Worm (Caenorhabditis elegans): Measurements from ENCODE around the gene skp-1.

DNA sequence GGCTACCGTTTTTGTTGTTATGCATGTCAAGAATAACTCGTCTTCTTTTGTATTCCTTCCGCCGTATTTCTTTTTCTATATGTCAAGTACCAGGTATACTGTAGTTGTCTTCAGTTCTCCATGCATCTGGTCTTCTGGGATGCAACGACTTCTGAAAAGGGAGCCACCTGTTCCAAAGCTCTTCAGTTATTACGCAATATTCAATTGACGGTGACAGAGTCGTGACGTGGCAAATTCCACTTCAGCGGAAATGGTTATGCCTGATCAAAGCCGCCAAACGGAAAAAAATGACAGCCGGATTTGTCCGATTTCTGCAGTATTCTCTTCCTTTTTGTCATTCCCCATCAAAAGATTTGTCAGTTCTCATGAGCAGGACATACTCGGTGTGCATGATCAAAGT lies 11.2 kb downstream of the skp-1 start:
- TF ChIP-seq F13C5.2 (tag; optimal IDR thresholded peaks at IDR 0.05) = no peak
- TF ChIP-seq pes-1 (GFP tag; IDR thresholded peaks at IDR 0.05) = no peak
- TF ChIP-seq aly-1 (tag; optimal IDR thresholded peaks at IDR 0.05) = no peak
- TF ChIP-seq ets-7 (tag; optimal IDR thresholded peaks at IDR 0.05) = no peak
- TF ChIP-seq ama-1 (optimal IDR thresholded peaks at IDR 0.05) = no peak
- no peak for TF ChIP-seq sea-1 (GFP tag; conservative IDR thresholded peaks at IDR 0.05)
- no peak for TF ChIP-seq flt-1 (GFP tag; IDR thresholded peaks at IDR 0.05)
- TF ChIP-seq hnd-1 (tag; optimal IDR thresholded peaks at IDR 0.05) = no peak
- no peak for TF ChIP-seq hmbx-1 (tag; optimal IDR thresholded peaks at IDR 0.05)
- TF ChIP-seq B0310.2 (tag; optimal IDR thresholded peaks at IDR 0.05) = no peak
